Worm (Caenorhabditis elegans) whole organism, early embryonic: ENCODE measurements around the gene col-163.

Source experiments
- B0310.2 ChIP-seq: sonication (generic microtip); optimal IDR thresholded peaks from 2 replicates; lab custom pipeline; 2016; ENCODE audit warnings: mild to moderate bottlenecking, missing genetic modification characterization, missing compliant biosample characterization
- aly-1 ChIP-seq: sonication (generic microtip); optimal IDR thresholded peaks from 2 replicates; lab custom pipeline; 2016; ENCODE audit warnings: missing genetic modification characterization, missing compliant biosample characterization
- ama-1 ChIP-seq: fragments of 150-350 bp; optimal IDR thresholded peaks from 2 replicates; lab custom pipeline; 2014
- ceh-13 ChIP-seq: fragments of 200-800 bp; sonication (Bioruptor generic); optimal IDR thresholded peaks from 2 replicates; lab custom pipeline; 2018; ENCODE audit warnings: mild to moderate bottlenecking, missing genetic modification characterization, missing compliant biosample characterization
- ceh-36 ChIP-seq: sonication (generic microtip); optimal IDR thresholded peaks from 2 replicates; lab custom pipeline; 2016; ENCODE audit warnings: missing genetic modification characterization, inconsistent platforms, missing compliant biosample characterization
- ets-7 ChIP-seq: sonication (generic microtip); optimal IDR thresholded peaks from 2 replicates; lab custom pipeline; 2016; ENCODE audit warnings: missing genotype, missing genetic modification characterization, missing compliant biosample characterization
- flt-1 ChIP-seq: fragments of 200-800 bp; sonication (Bioruptor generic); IDR thresholded peaks from 2 replicates; pipeline ENCODE4 v1.3.6; 2022; ENCODE audit warnings: missing genetic modification characterization, missing compliant biosample characterization
- hmbx-1 ChIP-seq: sonication (generic microtip); optimal IDR thresholded peaks from 2 replicates; lab custom pipeline; 2016; ENCODE audit warnings: mild to moderate bottlenecking, missing genetic modification characterization, missing compliant biosample characterization
- hmg-4 ChIP-seq: fragments of 200-800 bp; sonication (Bioruptor generic); optimal IDR thresholded peaks from 2 replicates; lab custom pipeline; 2018; ENCODE audit warnings: mild to moderate bottlenecking, missing genetic modification characterization, missing compliant biosample characterization
- hnd-1 ChIP-seq: sonication (generic microtip); optimal IDR thresholded peaks from 2 replicates; lab custom pipeline; 2016; ENCODE audit warnings: missing genetic modification characterization, missing compliant biosample characterization
- sea-1 ChIP-seq: fragments of 200-800 bp; sonication (Bioruptor generic); conservative IDR thresholded peaks from 2 replicates; pipeline ENCODE4 v1.3.6; 2022; ENCODE audit warnings: missing genetic modification characterization, missing compliant biosample characterization
- tbx-11 ChIP-seq: fragments of 200-800 bp; sonication (Bioruptor generic); IDR thresholded peaks from 2 replicates; pipeline ENCODE4 v1.3.6; 2022; ENCODE audit warnings: missing genetic modification characterization, missing compliant biosample characterization
- tbx-37 ChIP-seq: fragments of 200-800 bp; sonication (Bioruptor generic); conservative IDR thresholded peaks from 2 replicates; pipeline ENCODE4 v1.3.6; 2022; ENCODE audit warnings: missing genetic modification reagents, missing genetic modification characterization, missing compliant biosample characterization
- tra-4 ChIP-seq: sonication (generic microtip); optimal IDR thresholded peaks from 2 replicates; lab custom pipeline; 2017; ENCODE audit warnings: missing genetic modification characterization, missing compliant biosample characterization

- TF ChIP-seq tbx-11 (GFP tag; lab: Robert Waterston, UW) (no peak), ama-1 (lab: Kevin White, UChicago) (no peak), B0310.2 (tag; lab: Kevin White, UChicago) (no peak), aly-1 (no peak), ets-7 (tag; lab: Kevin White, UChicago) (no peak), sea-1 (GFP tag; lab: Robert Waterston, UW) (no peak), hnd-1 (tag; lab: Kevin White, UChicago) (no peak), tbx-37 (GFP tag; lab: Robert Waterston, UW) (no peak), ceh-36 (tag; lab: Kevin White, UChicago) (no peak), tra-4 (tag; lab: Kevin White, UChicago) (no peak), hmbx-1 (tag; lab: Kevin White, UChicago) (no peak), hmg-4 (no peak), ceh-13 (GFP tag; lab: Kevin White, UChicago) (no peak), flt-1 (GFP tag; lab: Robert Waterston, UW) (no peak)
These were observed 9.6 kb downstream of the col-163 start, which contains the start of gene grd-2 for ce11 chrV:20609494-20609893.
